Worm (Caenorhabditis elegans) whole organism, late embryonic: ENCODE measurements around the gene rga-9.

Experiments used
- T23F11.4 ChIP-seq: fragments of 200-800 bp; sonication (Bioruptor generic); optimal IDR thresholded peaks from 2 replicates; lab custom pipeline; 2018; ENCODE audit warnings: mild to moderate bottlenecking, missing genetic modification characterization, missing compliant biosample characterization
- ama-1 ChIP-seq: fragments of 150-350 bp; optimal IDR thresholded peaks from 2 replicates; lab custom pipeline; 2014
- dve-1 ChIP-seq: sonication (generic microtip); optimal IDR thresholded peaks from 2 replicates; lab custom pipeline; 2017; ENCODE audit warnings: antibody characterized with exemption, mild to moderate bottlenecking, missing genetic modification characterization, missing compliant biosample characterization
- elt-2 ChIP-seq: sonication (generic microtip); optimal IDR thresholded peaks from 2 replicates; lab custom pipeline; 2016; ENCODE audit warnings: missing genetic modification reagents, missing genetic modification characterization, missing compliant biosample characterization
- ets-4 ChIP-seq: sonication (generic microtip); optimal IDR thresholded peaks from 2 replicates; lab custom pipeline; 2016; ENCODE audit warnings: missing genetic modification characterization, missing compliant biosample characterization
- pag-3 ChIP-seq: sonication (generic microtip); optimal IDR thresholded peaks from 2 replicates; lab custom pipeline; 2016; ENCODE audit warnings: missing compliant biosample characterization, missing genetic modification characterization, borderline replicate concordance
- pha-4 ChIP-seq: fragments of 150-350 bp; optimal IDR thresholded peaks from 2 replicates; lab custom pipeline; 2018; ENCODE audit warnings: missing biosample characterization, missing genetic modification reagents, missing genetic modification characterization
- pros-1 ChIP-seq: fragments of 150-350 bp; optimal IDR thresholded peaks from 2 replicates; lab custom pipeline; 2014; ENCODE audit warnings: missing biosample characterization, missing genetic modification reagents, missing genetic modification characterization
- sox-4 ChIP-seq: sonication (generic microtip); optimal IDR thresholded peaks from 2 replicates; lab custom pipeline; 2017; ENCODE audit warnings: mild to moderate bottlenecking, missing genetic modification characterization, inconsistent platforms, missing compliant biosample characterization

- TF ChIP-seq dve-1 (tag; lab: Kevin White, UChicago) (no peak), pha-4 (tag; lab: Kevin White, UChicago) (no peak), elt-2 (no peak), ama-1 (no peak), T23F11.4 (GFP tag; lab: Kevin White, UChicago) (no peak), pag-3 (no peak), ets-4 (no peak), pros-1 (tag; lab: Kevin White, UChicago) (no peak), sox-4 (tag; lab: Kevin White, UChicago) (no peak)
These were observed 41.8 kb upstream of the rga-9 start for ce11 chrII:15226186-15226585.
